Worm (Caenorhabditis elegans) whole organism, mixed stage, embryonic: ENCODE measurements around the gene srh-182.

Experiments
- ces-1 ChIP-seq: fragments of 150-350 bp; optimal IDR thresholded peaks from 2 replicates; lab custom pipeline; 2014; ENCODE audit warnings: missing biosample characterization, missing genetic modification reagents, missing genetic modification characterization
- hlh-1 ChIP-seq: fragments of 150-350 bp; optimal IDR thresholded peaks from 2 replicates; lab custom pipeline; 2014; ENCODE audit warnings: missing biosample characterization, missing genetic modification reagents, missing genetic modification characterization
- lin-13 ChIP-seq: fragments of 150-350 bp; optimal IDR thresholded peaks from 2 replicates; lab custom pipeline; 2014; ENCODE audit warnings: missing biosample characterization, missing genetic modification characterization
- nhr-28 ChIP-seq: fragments of 150-350 bp; optimal IDR thresholded peaks from 2 replicates; lab custom pipeline; 2014; ENCODE audit warnings: missing biosample characterization, missing genetic modification characterization
- nhr-76 ChIP-seq: sonication (generic microtip); optimal IDR thresholded peaks from 2 replicates; lab custom pipeline; 2017; ENCODE audit warnings: missing biosample characterization, missing genetic modification characterization
- pha-4 ChIP-seq: fragments of 150-350 bp; optimal IDR thresholded peaks from 2 replicates; lab custom pipeline; 2018; ENCODE audit warnings: missing biosample characterization, missing genetic modification reagents, missing genetic modification characterization
- snpc-4 ChIP-seq: fragments of 150-350 bp; optimal IDR thresholded peaks from 2 replicates; lab custom pipeline; 2014; ENCODE audit warnings: missing biosample characterization, missing genetic modification characterization
- sptf-1 ChIP-seq: sonication (generic microtip); optimal IDR thresholded peaks from 2 replicates; lab custom pipeline; 2017; ENCODE audit warnings: mild to moderate bottlenecking, missing genetic modification characterization, moderate library complexity, missing compliant biosample characterization
- unc-62 ChIP-seq: fragments of 150-350 bp; optimal IDR thresholded peaks from 2 replicates; lab custom pipeline; 2014; ENCODE audit warnings: missing biosample characterization, missing genetic modification reagents, missing genetic modification characterization

ce11 chrV:18424471-18424870 lies 48.8 kb downstream of the srh-182 start, which contains the start of gene ZK262.4:
- TF ChIP-seq pha-4 (tag; lab: Kevin White, UChicago): no peak
- no peak for TF ChIP-seq nhr-28
- TF ChIP-seq hlh-1: no peak
- TF ChIP-seq snpc-4 (tag; lab: Kevin White, UChicago): no peak
- no peak for TF ChIP-seq unc-62 (GFP tag; lab: Kevin White, UChicago)
- no peak for TF ChIP-seq ces-1
- no peak for TF ChIP-seq lin-13 (tag; lab: Kevin White, UChicago)
- TF ChIP-seq sptf-1 (tag; lab: Kevin White, UChicago): no peak
- TF ChIP-seq nhr-76 (tag; lab: Kevin White, UChicago): no peak
